Worm (Caenorhabditis elegans) whole organism, L1 larva: Measurements from ENCODE around the gene M04G7.5.

Experiments
- C04F5.9 ChIP-seq: sonication (generic microtip); optimal IDR thresholded peaks from 2 replicates; lab custom pipeline; 2016; ENCODE audit warnings: missing genetic modification characterization, missing compliant biosample characterization
- aly-2 ChIP-seq: fragments of 150-350 bp; optimal IDR thresholded peaks from 2 replicates; lab custom pipeline; 2014; ENCODE audit warnings: missing biosample characterization, missing genetic modification characterization
- blmp-1 ChIP-seq: fragments of 150-350 bp; optimal IDR thresholded peaks from 2 replicates; lab custom pipeline; 2014; ENCODE audit warnings: missing biosample characterization, missing genetic modification characterization
- ceh-63 ChIP-seq: fragments of 200-800 bp; sonication (Bioruptor generic); optimal IDR thresholded peaks from 2 replicates; lab custom pipeline; 2018; ENCODE audit warnings: mild to moderate bottlenecking, missing genetic modification characterization, missing compliant biosample characterization
- ceh-82 ChIP-seq, 3 experiments: fragments of 150-350 bp in 1 of 3; sonication (generic microtip) in 2 of 3; optimal IDR thresholded peaks; 2 replicates each; lab custom pipeline; 2014 to 2017; ENCODE audit warnings: missing biosample characterization in 3 of 3, missing genetic modification characterization in 3 of 3
- ceh-88 ChIP-seq: fragments of 200-800 bp; sonication (Bioruptor generic); IDR thresholded peaks from 2 replicates; pipeline ENCODE4 v1.3.6; 2022; ENCODE audit warnings: missing genetic modification characterization, missing compliant biosample characterization
- ceh-90 ChIP-seq: sonication (generic microtip); optimal IDR thresholded peaks from 2 replicates; lab custom pipeline; 2016; ENCODE audit warnings: missing genetic modification characterization, missing compliant biosample characterization
- ces-1 ChIP-seq: fragments of 150-350 bp; optimal IDR thresholded peaks from 2 replicates; lab custom pipeline; 2014; ENCODE audit warnings: missing biosample characterization, missing genetic modification reagents, missing genetic modification characterization
- dpl-1 ChIP-seq, 3 experiments: fragments of 150-350 bp in 2 of 3; sonication (generic microtip) in 1 of 3; optimal IDR thresholded peaks; 2 replicates each; lab custom pipeline; 2014 to 2017; ENCODE audit warnings: missing biosample characterization in 3 of 3, missing genetic modification characterization in 3 of 3, missing genetic modification reagents in 3 of 3
- dsc-1 ChIP-seq: sonication (generic microtip); optimal IDR thresholded peaks from 2 replicates; lab custom pipeline; 2016; ENCODE audit warnings: mild to moderate bottlenecking, missing genetic modification characterization, missing compliant biosample characterization
- efl-1 ChIP-seq, 4 experiments: fragments of 150-350 bp; optimal IDR thresholded peaks in 3 of 4; peaks in 1 of 4; 1 replicate in 1 of 4; 2 replicates in 3 of 4; lab custom pipeline; 2014; ENCODE audit warnings: missing biosample characterization in 2 of 4, missing genetic modification characterization in 2 of 4, missing genetic modification reagents in 2 of 4
- egl-13 ChIP-seq: sonication (generic microtip); optimal IDR thresholded peaks from 2 replicates; lab custom pipeline; 2016; ENCODE audit warnings: missing genotype, missing genetic modification reagents, missing genetic modification characterization, missing compliant biosample characterization
- egl-27 ChIP-seq, 2 experiments: fragments of 150-350 bp in 1 of 2; sonication (generic microtip); optimal IDR thresholded peaks; 3 replicates each; lab custom pipeline; 2017 to 2018; ENCODE audit warnings: missing biosample characterization in 2 of 2, missing genetic modification characterization in 2 of 2, missing genetic modification reagents in 2 of 2
- elt-2 ChIP-seq: sonication (generic microtip); optimal IDR thresholded peaks from 2 replicates; lab custom pipeline; 2016; ENCODE audit warnings: missing genetic modification characterization, mild to moderate bottlenecking, inconsistent platforms, missing compliant biosample characterization, missing genetic modification reagents
- ets-5 ChIP-seq: fragments of 200-800 bp; sonication (Bioruptor generic); IDR thresholded peaks from 2 replicates; pipeline ENCODE4 v1.3.6; 2022; ENCODE audit warnings: missing genetic modification characterization, missing compliant biosample characterization
- fkh-10 ChIP-seq: sonication (generic microtip); optimal IDR thresholded peaks from 2 replicates; lab custom pipeline; 2017; ENCODE audit warnings: missing biosample characterization, missing genetic modification reagents, missing genetic modification characterization
- fkh-4 ChIP-seq: sonication (generic microtip); optimal IDR thresholded peaks from 2 replicates; lab custom pipeline; 2016; ENCODE audit warnings: missing compliant biosample characterization, missing genetic modification characterization, borderline replicate concordance
- fkh-8 ChIP-seq: sonication (generic microtip); optimal IDR thresholded peaks from 2 replicates; lab custom pipeline; 2016; ENCODE audit warnings: mild to moderate bottlenecking, missing genetic modification characterization, missing compliant biosample characterization
- fos-1 ChIP-seq: fragments of 150-350 bp; optimal IDR thresholded peaks from 2 replicates; lab custom pipeline; 2014; ENCODE audit warnings: missing biosample characterization, missing genetic modification characterization
- grh-1 ChIP-seq: fragments of 200-800 bp; sonication (Bioruptor generic); IDR thresholded peaks from 2 replicates; pipeline ENCODE4 v1.3.6; 2022; ENCODE audit warnings: missing genetic modification reagents, missing genetic modification characterization, missing compliant biosample characterization
- hlh-17 ChIP-seq: fragments of 200-800 bp; sonication (Bioruptor generic); optimal IDR thresholded peaks from 2 replicates; lab custom pipeline; 2018; ENCODE audit warnings: missing genetic modification characterization, mild to moderate bottlenecking, missing compliant biosample characterization, moderate library complexity, borderline replicate concordance
- irx-1 ChIP-seq: sonication (generic microtip); optimal IDR thresholded peaks from 2 replicates; lab custom pipeline; 2016; ENCODE audit warnings: missing genetic modification characterization, missing compliant biosample characterization
- isw-1 ChIP-seq: fragments of 200-800 bp; sonication (Bioruptor generic); IDR thresholded peaks from 2 replicates; pipeline ENCODE4 v1.3.6; 2022; ENCODE audit warnings: missing genetic modification characterization, missing compliant biosample characterization
- lin-13 ChIP-seq: fragments of 150-350 bp; optimal IDR thresholded peaks from 2 replicates; lab custom pipeline; 2014; ENCODE audit warnings: missing biosample characterization, missing genetic modification reagents, missing genetic modification characterization
- lin-15B ChIP-seq: fragments of 150-350 bp; sonication (generic microtip); optimal IDR thresholded peaks from 3 replicates; lab custom pipeline; 2014; ENCODE audit warnings: missing biosample characterization, missing genetic modification characterization
- lin-35 ChIP-seq, 2 experiments: fragments of 150-350 bp; optimal IDR thresholded peaks; 2 replicates each; lab custom pipeline; 2014; ENCODE audit warnings: missing biosample characterization in 2 of 2, missing genetic modification characterization in 2 of 2, missing genetic modification reagents in 2 of 2
- mab-9 ChIP-seq: fragments of 200-800 bp; sonication (Bioruptor generic); IDR thresholded peaks from 2 replicates; pipeline ENCODE4 v1.3.6; 2022; ENCODE audit warnings: missing genetic modification reagents, missing genetic modification characterization, missing compliant biosample characterization
- mef-2 ChIP-seq: fragments of 150-350 bp; optimal IDR thresholded peaks from 2 replicates; lab custom pipeline; 2014; ENCODE audit warnings: missing biosample characterization, missing genetic modification characterization
- mep-1 ChIP-seq: fragments of 150-350 bp; optimal IDR thresholded peaks from 2 replicates; lab custom pipeline; 2014; ENCODE audit warnings: missing biosample characterization, missing genetic modification characterization
- nhr-11 ChIP-seq: fragments of 150-350 bp; optimal IDR thresholded peaks from 2 replicates; lab custom pipeline; 2014; ENCODE audit warnings: missing biosample characterization, missing genetic modification characterization
- nhr-237 ChIP-seq: fragments of 150-350 bp; optimal IDR thresholded peaks from 2 replicates; lab custom pipeline; 2014; ENCODE audit warnings: missing biosample characterization, missing genetic modification characterization
- nhr-28 ChIP-seq: fragments of 150-350 bp; optimal IDR thresholded peaks from 2 replicates; lab custom pipeline; 2014; ENCODE audit warnings: missing biosample characterization, missing genetic modification characterization
- nhr-47 ChIP-seq: sonication (generic microtip); optimal IDR thresholded peaks from 2 replicates; lab custom pipeline; 2016; ENCODE audit warnings: mild to moderate bottlenecking, missing genetic modification characterization, moderate library complexity, missing compliant biosample characterization
- nhr-77 ChIP-seq: fragments of 150-350 bp; optimal IDR thresholded peaks from 2 replicates; lab custom pipeline; 2014; ENCODE audit warnings: missing biosample characterization, missing genetic modification characterization
- nhr-85 ChIP-seq: sonication (generic microtip); peaks from one replicate; lab custom pipeline; 2016; ENCODE audit warnings: missing genetic modification characterization, inconsistent platforms, missing compliant biosample characterization
- pax-3 ChIP-seq: fragments of 200-800 bp; sonication (Bioruptor generic); optimal IDR thresholded peaks from 2 replicates; lab custom pipeline; 2018; ENCODE audit warnings: mild to moderate bottlenecking, missing genetic modification characterization, moderate library complexity, missing compliant biosample characterization
- pqm-1 ChIP-seq: sonication (generic microtip); optimal IDR thresholded peaks from 3 replicates; lab custom pipeline; 2017; ENCODE audit warnings: missing biosample characterization, missing genetic modification characterization
- rnt-1 ChIP-seq: sonication (generic microtip); optimal IDR thresholded peaks from 2 replicates; lab custom pipeline; 2016; ENCODE audit warnings: mild to moderate bottlenecking, missing genetic modification characterization, moderate library complexity, missing compliant biosample characterization
- skn-1 ChIP-seq: fragments of 150-350 bp; optimal IDR thresholded peaks from 2 replicates; lab custom pipeline; 2014; ENCODE audit warnings: missing biosample characterization, missing genetic modification characterization
- snu-23 ChIP-seq: sonication (generic microtip); optimal IDR thresholded peaks from 2 replicates; lab custom pipeline; 2016; ENCODE audit warnings: missing genetic modification characterization, missing compliant biosample characterization
- sptf-1 ChIP-seq: fragments of 150-350 bp; optimal IDR thresholded peaks from 2 replicates; lab custom pipeline; 2014; ENCODE audit warnings: missing biosample characterization, missing genetic modification characterization
- tlp-1 ChIP-seq: fragments of 150-350 bp; optimal IDR thresholded peaks from 2 replicates; lab custom pipeline; 2014; ENCODE audit warnings: missing biosample characterization, missing genetic modification characterization
- unc-30 ChIP-seq: sonication (generic microtip); optimal IDR thresholded peaks from 2 replicates; lab custom pipeline; 2017; ENCODE audit warnings: missing biosample characterization, missing genetic modification characterization
- vab-15 ChIP-seq: sonication (generic microtip); optimal IDR thresholded peaks from 2 replicates; lab custom pipeline; 2017; ENCODE audit warnings: missing genotype, mild to moderate bottlenecking, missing genetic modification characterization, missing compliant biosample characterization
- zag-1 ChIP-seq: fragments of 150-350 bp; optimal IDR thresholded peaks from 2 replicates; lab custom pipeline; 2014; ENCODE audit warnings: missing biosample characterization, missing genetic modification characterization
- zip-4 ChIP-seq: fragments of 200-800 bp; sonication (Bioruptor generic); optimal IDR thresholded peaks from 2 replicates; lab custom pipeline; 2018; ENCODE audit warnings: mild to moderate bottlenecking, missing genetic modification characterization, moderate library complexity, missing compliant biosample characterization

Gene M04G7.5

ce11 chrIV:454816-455215 lies at the start of gene M04G7.5, which contains the start of gene Y66H1A.8:
Gene M04G7.5, plus strand, starts transcription at chrIV:455073.
Gene Y66H1A.8, minus strand, starts transcription at chrIV:454916.
- TF ChIP-seq hlh-17 (no peak), nhr-77 (tag; lab: Kevin White, UChicago) (no peak), grh-1 (GFP tag; lab: Robert Waterston, UW) (no peak), nhr-47 (no peak), pax-3 (tag; lab: Kevin White, UChicago) (no peak), zip-4 (GFP tag; lab: Kevin White, UChicago) (no peak), ceh-90 (tag; lab: Kevin White, UChicago) (no peak), ceh-63 (GFP tag; lab: Kevin White, UChicago) (no peak), mab-9 (no peak)

ce11 chrIV:408892-409291 lies 46.0 kb upstream of the M04G7.5 start:
- TF ChIP-seq elt-2: peak; percentile 28
- TF ChIP-seq irx-1 (tag; lab: Kevin White, UChicago): no peak
- TF ChIP-seq tlp-1 (tag; lab: Kevin White, UChicago): peak; percentile 22

- TF ChIP-seq zip-4 (GFP tag; lab: Kevin White, UChicago): no peak
- TF ChIP-seq ceh-63 (GFP tag; lab: Kevin White, UChicago): no peak
- TF ChIP-seq rnt-1 (tag; lab: Kevin White, UChicago): no peak
- no peak for TF ChIP-seq grh-1 (GFP tag; lab: Robert Waterston, UW)
- TF ChIP-seq egl-27 (tag; optimal IDR thresholded peaks at IDR 0.05; lab: Kevin White, UChicago): no peak
- no peak for TF ChIP-seq nhr-11 (tag; lab: Kevin White, UChicago)
- TF ChIP-seq fkh-8: no peak
- TF ChIP-seq fkh-4 (tag; lab: Kevin White, UChicago): no peak
- TF ChIP-seq C04F5.9: no peak
- TF ChIP-seq ceh-88 (GFP tag; lab: Robert Waterston, UW): no peak
- TF ChIP-seq mef-2: no peak
- no peak for TF ChIP-seq dsc-1 (tag; lab: Kevin White, UChicago)
- TF ChIP-seq lin-13: no peak
- TF ChIP-seq pax-3 (tag; lab: Kevin White, UChicago): no peak
- no peak for TF ChIP-seq blmp-1
- TF ChIP-seq nhr-237 (tag; lab: Kevin White, UChicago): no peak
Measured at ce11 chrIV:409935-410334, 44.9 kb upstream of the M04G7.5 start, which contains the start of gene kgb-1. Gene kgb-1, minus strand, starts transcription at chrIV:410035.

- TF ChIP-seq sptf-1 (tag; lab: Kevin White, UChicago): no peak
- TF ChIP-seq mep-1 (tag; lab: Kevin White, UChicago): peak; percentile 86
- peak; percentile 55 for TF ChIP-seq nhr-77 (tag; lab: Kevin White, UChicago)
- peak; percentile 51 for TF ChIP-seq C04F5.9
- peak; percentile 3 to 70 (median 64) for TF ChIP-seq ceh-82 (tag; optimal IDR thresholded peaks at IDR 0.05; lab: Kevin White, UChicago)
- peak; percentile 78 for TF ChIP-seq nhr-85 (tag; lab: Kevin White, UChicago)
- TF ChIP-seq efl-1 (optimal IDR thresholded peaks at IDR 0.05; lab: Kevin White, UChicago): peak; percentile 76 to 84
- TF ChIP-seq efl-1 (GFP tag; optimal IDR thresholded peaks at IDR 0.05 in 1 of 2; lab: Kevin White, UChicago): peak; percentile 41 to 92
- no peak for TF ChIP-seq ces-1 (GFP tag; lab: Kevin White, UChicago)
- peak; percentile 82 for TF ChIP-seq rnt-1 (tag; lab: Kevin White, UChicago)
- TF ChIP-seq snu-23 (GFP tag; lab: Kevin White, UChicago): peak; percentile 91
- peak; percentile 54 for TF ChIP-seq dsc-1 (tag; lab: Kevin White, UChicago)
- TF ChIP-seq lin-13: peak; percentile 69
- TF ChIP-seq tlp-1 (tag; lab: Kevin White, UChicago): no peak
- TF ChIP-seq zag-1 (tag; lab: Kevin White, UChicago): no peak
- TF ChIP-seq dpl-1 (GFP tag; optimal IDR thresholded peaks at IDR 0.05; lab: Kevin White, UChicago): peak; percentile 38 to 42 (median 42)
- TF ChIP-seq pqm-1 (tag; lab: Kevin White, UChicago): peak; percentile 0
- peak; percentile 44 for TF ChIP-seq skn-1 (tag; lab: Kevin White, UChicago)
- TF ChIP-seq isw-1: peak; percentile 47
- no peak for TF ChIP-seq unc-30
- peak; percentile 74 to 76 for TF ChIP-seq lin-35 (GFP tag; optimal IDR thresholded peaks at IDR 0.05; lab: Kevin White, UChicago)
- peak; percentile 36 for TF ChIP-seq aly-2 (tag; lab: Kevin White, UChicago)
- peak; percentile 17 for TF ChIP-seq lin-15B (tag; lab: Kevin White, UChicago)
- TF ChIP-seq nhr-28 (tag; lab: Kevin White, UChicago): no peak
- TF ChIP-seq ceh-88 (GFP tag; lab: Robert Waterston, UW): no peak; the same call in 1 of the 2 replicates
- TF ChIP-seq vab-15 (tag; lab: Kevin White, UChicago): peak; percentile 83
- peak; percentile 77 for TF ChIP-seq fos-1 (tag; lab: Kevin White, UChicago)
- peak; percentile 54 for TF ChIP-seq egl-13
- peak; percentile 5 for TF ChIP-seq fkh-10 (GFP tag; lab: Kevin White, UChicago)
- no peak for TF ChIP-seq ets-5 (GFP tag; lab: Robert Waterston, UW)
Measured at ce11 chrIV:410420-410891, 44.4 kb upstream of the M04G7.5 start, which contains the start of gene T07A9.12. Gene T07A9.12, plus strand, starts transcription at chrIV:410867.
